Worm (Caenorhabditis elegans) whole organism, L4/young adult: ENCODE measurements around the gene C04C3.6.

ENCODE experiments used
- W03F9.2 ChIP-seq: fragments of 150-350 bp; optimal IDR thresholded peaks from 2 replicates; lab custom pipeline; 2014; ENCODE audit warnings: missing biosample characterization, missing genetic modification characterization
- dao-5 ChIP-seq: sonication (generic microtip); optimal IDR thresholded peaks from 2 replicates; lab custom pipeline; 2016; ENCODE audit warnings: missing genotype, missing genetic modification characterization, moderate library complexity, missing compliant biosample characterization
- him-1 ChIP-seq: sonication (generic microtip); optimal IDR thresholded peaks from 2 replicates; lab custom pipeline; 2016; ENCODE audit warnings: missing genotype, missing genetic modification reagents, missing genetic modification characterization, missing compliant biosample characterization

Gene C04C3.6

DNA sequence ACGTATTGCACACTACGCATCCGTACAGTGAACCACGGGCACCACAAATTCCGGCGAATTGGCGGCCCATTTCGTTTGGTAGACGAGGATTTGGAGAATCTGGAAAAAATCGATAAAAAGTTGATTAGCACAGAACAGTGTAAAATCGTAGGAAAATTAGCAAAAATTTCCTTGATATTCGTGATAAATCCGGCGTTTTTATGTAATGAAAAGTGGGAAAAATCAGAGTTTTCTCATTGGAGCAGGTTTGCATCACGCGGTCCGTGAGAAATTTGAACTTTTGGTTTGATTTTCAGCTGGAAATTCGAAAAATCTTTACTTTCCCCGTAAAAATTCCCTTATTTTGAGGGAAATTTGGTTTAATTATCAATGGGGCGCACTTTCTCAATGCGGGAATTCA is 38.4 kb downstream of the C04C3.6 start, which contains the start of gene B0546.4:
Gene B0546.4 (minus strand): TSS at position 101 of the 400 bp plus-strand sequence.
- TF ChIP-seq W03F9.2 (tag; lab: Kevin White, UChicago) (no peak), him-1 (tag; lab: Kevin White, UChicago) (no peak), dao-5 (tag; lab: Kevin White, UChicago) (no peak)

DNA sequence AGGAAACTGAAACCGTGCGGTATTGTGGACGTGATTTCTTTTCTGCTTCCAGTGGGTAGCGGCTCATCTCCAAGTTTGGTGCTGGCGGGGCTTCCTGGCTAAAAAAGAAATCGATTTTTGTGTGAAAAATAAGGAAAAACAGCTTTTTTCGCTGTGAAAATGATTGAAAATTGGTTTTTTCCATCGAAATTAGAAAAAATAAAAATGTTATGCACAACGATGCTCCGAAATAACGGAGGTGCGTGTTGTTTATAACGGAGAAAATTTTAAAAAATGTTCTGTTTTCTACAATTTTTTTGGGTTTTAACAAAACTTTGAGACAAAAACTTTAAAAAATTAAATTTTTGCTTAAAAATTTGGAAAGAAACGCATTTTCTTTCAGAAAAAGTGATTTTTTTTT is 39.2 kb downstream of the C04C3.6 start:
- TF ChIP-seq W03F9.2 (tag; lab: Kevin White, UChicago) (no peak), dao-5 (tag; lab: Kevin White, UChicago) (no peak), him-1 (tag; lab: Kevin White, UChicago) (no peak)

DNA sequence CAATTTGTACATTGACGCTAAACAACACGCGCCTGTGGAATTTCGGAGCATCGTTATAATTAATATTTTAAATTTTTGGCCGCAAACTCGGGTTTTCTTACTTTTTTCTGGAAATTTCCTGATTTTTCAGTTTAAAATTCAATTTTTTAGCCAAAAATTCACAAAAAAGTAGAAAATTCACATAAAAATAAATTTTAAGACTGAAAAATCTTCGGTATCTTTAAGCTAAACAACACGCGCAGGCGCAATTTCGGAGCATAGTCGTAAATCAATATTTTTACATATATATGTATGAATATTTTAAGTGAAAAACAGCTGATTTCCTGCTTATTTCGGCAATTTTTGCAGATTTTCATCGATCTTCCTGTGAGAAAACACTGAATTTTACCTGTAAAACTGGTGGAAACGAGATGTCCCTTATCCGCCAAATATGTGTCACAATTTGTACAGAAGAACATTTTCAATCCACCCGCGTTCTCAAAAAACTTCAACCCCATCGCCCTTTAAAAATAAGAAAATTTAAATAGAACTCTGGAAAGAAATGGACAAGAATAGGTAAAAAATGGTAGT is 40.0 kb downstream of the C04C3.6 start, which contains the start of gene B0546.3:
Gene B0546.3 (minus strand): TSS at position 504 of the 570 bp plus-strand sequence.
- TF ChIP-seq dao-5 (tag; lab: Kevin White, UChicago) (no peak), W03F9.2 (tag; lab: Kevin White, UChicago) (no peak), him-1 (tag; lab: Kevin White, UChicago) (no peak)

DNA sequence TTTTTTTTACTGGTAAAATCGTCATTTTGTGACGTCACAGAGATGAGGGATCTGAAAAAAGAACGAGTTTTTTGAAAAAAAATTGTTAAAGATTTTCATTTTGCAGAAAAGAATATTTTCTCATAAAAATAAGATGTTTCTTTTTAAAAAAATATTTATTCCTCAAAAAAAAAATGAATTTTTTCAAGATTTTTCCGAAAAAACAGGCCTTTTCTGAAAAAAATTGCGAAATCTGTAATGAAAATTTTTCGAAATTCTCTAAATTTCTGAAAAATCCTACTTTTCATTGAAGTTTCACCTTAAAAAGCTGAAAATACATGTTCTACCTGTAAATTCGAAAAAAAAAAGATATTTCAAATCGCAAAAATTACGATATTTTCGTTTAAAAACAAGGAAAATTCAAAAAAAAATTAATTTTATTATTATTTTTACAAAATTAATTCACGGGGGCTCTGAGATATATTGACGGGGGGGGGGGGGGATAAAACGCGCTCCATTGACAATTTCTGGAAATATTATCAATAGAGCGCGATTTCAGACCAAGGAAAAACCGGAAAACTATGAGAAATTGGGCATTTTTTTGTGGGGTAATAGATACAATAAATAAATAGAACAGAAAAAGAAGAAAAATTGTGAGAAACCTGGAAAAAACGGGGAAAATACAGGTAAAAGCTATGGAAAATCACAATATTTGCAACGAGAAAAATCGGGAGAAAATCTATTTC is 44.2 kb downstream of the C04C3.6 start, which contains the start of gene otub-4:
Gene otub-4 (minus strand): TSS at position 51 of the 725 bp plus-strand sequence.
- TF ChIP-seq him-1 (tag; lab: Kevin White, UChicago) (no peak), W03F9.2 (tag; lab: Kevin White, UChicago) (no peak), dao-5 (tag; lab: Kevin White, UChicago) (no peak)

DNA sequence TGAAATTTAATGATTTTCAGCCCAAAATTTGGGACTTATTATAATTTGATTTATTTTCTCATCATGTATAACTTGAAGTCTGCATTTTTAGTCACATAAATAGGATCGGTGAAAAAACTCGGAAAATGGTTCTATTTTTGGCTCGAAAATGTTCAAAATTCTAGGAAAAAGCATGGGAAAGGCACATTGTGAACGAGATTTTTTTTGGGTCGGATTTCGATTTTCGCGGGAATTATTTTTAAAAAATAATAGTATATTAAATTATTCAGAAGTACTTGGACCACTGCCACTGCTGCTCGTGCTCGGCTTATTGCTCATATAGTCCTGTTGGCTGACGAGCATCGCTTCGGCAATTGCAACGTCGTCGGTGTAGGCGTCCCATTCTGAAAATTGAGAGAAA is 49.0 kb downstream of the C04C3.6 start:
- no peak for TF ChIP-seq dao-5 (tag; lab: Kevin White, UChicago)
- no peak for TF ChIP-seq him-1 (tag; lab: Kevin White, UChicago)
- no peak for TF ChIP-seq W03F9.2 (tag; lab: Kevin White, UChicago)
